Fruit fly (Drosophila melanogaster): ENCODE data around the gene CG11885.

DNA sequence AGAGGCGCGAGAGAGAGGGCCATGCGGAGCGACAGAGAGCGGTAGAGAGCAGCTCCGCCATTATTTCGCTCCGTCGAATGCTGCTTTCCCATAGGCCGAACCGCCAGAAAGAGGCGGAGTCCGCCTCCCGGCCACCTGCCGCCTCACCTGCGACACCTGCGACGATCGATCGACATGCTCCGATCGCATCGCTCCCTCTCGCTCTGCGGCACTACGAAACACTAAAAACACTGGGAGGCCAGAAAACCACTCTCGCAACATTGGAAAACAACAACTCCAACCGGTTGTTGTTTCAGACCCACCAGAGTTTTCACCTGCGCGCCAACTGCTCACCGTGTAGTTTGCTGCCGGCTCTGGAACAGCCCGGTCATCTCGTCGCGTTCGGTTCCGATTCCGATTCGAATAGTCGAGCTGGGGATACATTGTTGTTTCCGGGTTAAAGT, 43.4 kb downstream of the CG11885 start, which contains the start of gene al:
- no peak for TF ChIP-seq pdm3 (GFP tag; optimal IDR thresholded peaks at IDR 0.05)
- TF ChIP-seq CG10631 (GFP tag; optimal IDR thresholded peaks at IDR 0.05), result no peak
- no peak for TF ChIP-seq dac (GFP tag; optimal IDR thresholded peaks at IDR 0.05)

All from whole organism, prepupa.